Worm (Caenorhabditis elegans) whole organism, midembryonic: ENCODE measurements around the gene ztf-31.

ENCODE experiments used
- T22C8.4 ChIP-seq: fragments of 200-800 bp; sonication (Bioruptor generic); IDR thresholded peaks from 2 replicates; pipeline ENCODE4 v1.3.6; 2022; ENCODE audit warnings: missing genetic modification characterization, missing compliant biosample characterization
- klf-2 ChIP-seq: fragments of 200-800 bp; sonication (Bioruptor generic); conservative IDR thresholded peaks from 2 replicates; pipeline ENCODE4 v1.3.6; 2022; ENCODE audit warnings: missing genetic modification reagents, missing genetic modification characterization, missing compliant biosample characterization
- tab-1 ChIP-seq: fragments of 200-800 bp; sonication (Bioruptor generic); IDR thresholded peaks from 2 replicates; pipeline ENCODE4 v1.3.6; 2022; ENCODE audit warnings: missing genetic modification characterization, missing compliant biosample characterization
- ztf-23 ChIP-seq: fragments of 200-800 bp; sonication (Bioruptor generic); IDR thresholded peaks from 2 replicates; pipeline ENCODE4 v1.3.6; 2022; ENCODE audit warnings: missing genetic modification reagents, missing genetic modification characterization, missing compliant biosample characterization
- ztf-29 ChIP-seq: fragments of 200-800 bp; sonication (Bioruptor generic); IDR thresholded peaks from 2 replicates; pipeline ENCODE4 v1.3.6; 2022; ENCODE audit warnings: missing genetic modification reagents, missing genetic modification characterization, missing compliant biosample characterization

DNA sequence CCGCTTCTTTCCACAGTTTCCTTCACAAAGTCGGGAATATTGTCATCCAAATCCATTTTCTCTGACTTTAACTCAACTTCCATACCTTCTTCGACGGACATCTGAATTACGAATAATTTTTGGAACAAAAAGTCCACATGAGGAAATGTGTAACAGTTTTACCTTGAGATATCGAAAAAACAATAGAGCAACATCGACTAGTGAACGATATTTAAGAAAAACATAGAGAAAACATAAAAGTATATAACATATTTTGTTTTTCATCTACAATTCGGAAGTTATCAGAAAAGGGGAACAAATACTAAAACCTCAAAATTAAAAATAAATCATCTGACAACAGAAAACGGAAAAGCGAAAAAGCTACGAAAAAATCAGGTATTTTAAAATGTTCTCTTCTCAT, 8.4 kb upstream of the ztf-31 start, which contains the start of gene adr-2:
- TF ChIP-seq tab-1 (GFP tag; lab: Robert Waterston, UW) (no peak), ztf-29 (no peak), ztf-23 (GFP tag; lab: Robert Waterston, UW) (no peak), klf-2 (GFP tag; lab: Robert Waterston, UW) (no peak), T22C8.4 (GFP tag; lab: Robert Waterston, UW) (no peak)
